Fruit fly (Drosophila melanogaster) whole organism, embryonic: ENCODE measurements around the gene CG4991.

Experiments used
- Abd-B ChIP-seq: fragments of 200-800 bp; sonication (Bioruptor generic); optimal IDR thresholded peaks from 2 replicates; lab custom pipeline; 2018; ENCODE audit warnings: missing biosample characterization, mild to moderate bottlenecking, missing genetic modification characterization, moderate library complexity
- Atf-2 ChIP-seq: fragments of 200-800 bp; sonication (Bioruptor generic); optimal IDR thresholded peaks from 2 replicates; lab custom pipeline; 2016; ENCODE audit warnings: missing biosample characterization, missing genetic modification characterization
- CG10267 ChIP-seq: fragments of 200-800 bp; sonication (Bioruptor generic); optimal IDR thresholded peaks from 2 replicates; lab custom pipeline; 2018; ENCODE audit warnings: missing biosample characterization, mild to moderate bottlenecking, missing genetic modification characterization, moderate library complexity
- CG10321 ChIP-seq: fragments of 200-800 bp; sonication (Bioruptor generic); IDR thresholded peaks from 2 replicates; pipeline ENCODE4 v1.3.6; 2022; ENCODE audit warnings: missing biosample characterization, missing genetic modification characterization
- CG10959 ChIP-seq: fragments of 200-800 bp; sonication (Bioruptor generic); IDR thresholded peaks from 2 replicates; pipeline ENCODE4 v1.3.6; 2022; ENCODE audit warnings: missing biosample characterization, missing genetic modification characterization
- CG12071 ChIP-seq: fragments of 200-800 bp; sonication (Bioruptor generic); optimal IDR thresholded peaks from 3 replicates; lab custom pipeline; 2018; ENCODE audit warnings: missing biosample characterization, mild to moderate bottlenecking, missing genetic modification characterization
- CG12299 ChIP-seq: fragments of 200-800 bp; sonication (Bioruptor generic); optimal IDR thresholded peaks from 2 replicates; lab custom pipeline; 2018; ENCODE audit warnings: missing biosample characterization, mild to moderate bottlenecking, missing genetic modification characterization
- CG12391 ChIP-seq: fragments of 200-800 bp; sonication (Bioruptor generic); optimal IDR thresholded peaks from 3 replicates; lab custom pipeline; 2018; ENCODE audit warnings: missing biosample characterization, mild to moderate bottlenecking, missing genetic modification characterization, moderate library complexity
- CG12769 ChIP-seq: fragments of 200-800 bp; sonication (Bioruptor generic); optimal IDR thresholded peaks from 2 replicates; lab custom pipeline; 2019; ENCODE audit warnings: missing biosample characterization, mild to moderate bottlenecking, missing genetic modification characterization, moderate library complexity
- CG12942 ChIP-seq: fragments of 200-800 bp; sonication (Bioruptor generic); optimal IDR thresholded peaks from 3 replicates; lab custom pipeline; 2016; ENCODE audit warnings: missing biosample characterization, missing genetic modification characterization
- CG16813 ChIP-seq: fragments of 200-800 bp; sonication (Bioruptor generic); IDR thresholded peaks from 3 replicates; pipeline ENCODE4 v1.3.6; 2022; ENCODE audit warnings: missing biosample characterization, missing genetic modification characterization; ENCODE audit not compliant: partially characterized antibody
- CG17568 ChIP-seq: fragments of 200-800 bp; sonication (Bioruptor generic); optimal IDR thresholded peaks from 2 replicates; lab custom pipeline; 2018; ENCODE audit warnings: missing biosample characterization, mild to moderate bottlenecking, missing genetic modification characterization, moderate library complexity
- CG1832 ChIP-seq: fragments of 200-800 bp; sonication (Bioruptor generic); optimal IDR thresholded peaks from 2 replicates; lab custom pipeline; 2017; ENCODE audit warnings: missing biosample characterization, mild to moderate bottlenecking, missing genetic modification characterization, inconsistent platforms
- CG18619 ChIP-seq: fragments of 200-800 bp; sonication (Bioruptor generic); optimal IDR thresholded peaks from 3 replicates; lab custom pipeline; 2017; ENCODE audit warnings: missing biosample characterization, mild to moderate bottlenecking, missing genetic modification characterization
- CG30403 ChIP-seq: fragments of 200-800 bp; sonication (Bioruptor generic); optimal IDR thresholded peaks from 3 replicates; lab custom pipeline; 2016; ENCODE audit warnings: missing biosample characterization, missing genetic modification characterization
- CG3407 ChIP-seq: fragments of 200-800 bp; sonication (Bioruptor generic); optimal IDR thresholded peaks from 2 replicates; lab custom pipeline; 2018; ENCODE audit warnings: missing biosample characterization, mild to moderate bottlenecking, missing genetic modification characterization
- CG3847 ChIP-seq: fragments of 200-800 bp; sonication (Bioruptor generic); IDR thresholded peaks from 2 replicates; pipeline ENCODE4 v1.3.6; 2022; ENCODE audit warnings: missing biosample characterization, missing genetic modification characterization
- CG4820 ChIP-seq: fragments of 200-800 bp; sonication (Bioruptor generic); optimal IDR thresholded peaks from 3 replicates; lab custom pipeline; 2016; ENCODE audit warnings: missing biosample characterization, missing genetic modification characterization
- CG5245 ChIP-seq: fragments of 200-800 bp; sonication (Bioruptor generic); optimal IDR thresholded peaks from 3 replicates; lab custom pipeline; 2016; ENCODE audit warnings: missing biosample characterization, missing genetic modification characterization
- CG7271 ChIP-seq: fragments of 200-800 bp; sonication (Bioruptor generic); optimal IDR thresholded peaks from 2 replicates; lab custom pipeline; 2018; ENCODE audit warnings: missing biosample characterization, mild to moderate bottlenecking, missing genetic modification characterization, moderate library complexity
- CG7987 ChIP-seq: fragments of 200-800 bp; sonication (Bioruptor generic); optimal IDR thresholded peaks from 2 replicates; lab custom pipeline; 2018; ENCODE audit warnings: missing biosample characterization, mild to moderate bottlenecking, missing genetic modification characterization, moderate library complexity
- CG8089 ChIP-seq: fragments of 200-800 bp; sonication (Bioruptor generic); optimal IDR thresholded peaks from 3 replicates; lab custom pipeline; 2016; ENCODE audit warnings: missing biosample characterization, missing genetic modification characterization
- Dfd ChIP-seq, 2 experiments: fragments of >200 bp; optimal IDR thresholded peaks; 2 replicates each; lab custom pipeline; 2017; ENCODE audit warnings: missing biosample characterization in 2 of 2, missing genetic modification characterization in 2 of 2
- Dip2 ChIP-seq: fragments of 200-800 bp; sonication (Bioruptor generic); IDR thresholded peaks from 2 replicates; pipeline ENCODE4 v1.3.6; 2022; ENCODE audit warnings: missing biosample characterization, missing genetic modification characterization
- E2f2 ChIP-seq: fragments of 200-800 bp; sonication (Bioruptor generic); IDR thresholded peaks from 2 replicates; pipeline ENCODE4 v1.3.6; 2022; ENCODE audit warnings: missing biosample characterization, missing genetic modification characterization
- Ets65A ChIP-seq: fragments of 200-800 bp; sonication (Bioruptor generic); peaks from one replicate; lab custom pipeline; 2016; ENCODE audit warnings: missing biosample characterization, missing genetic modification characterization
- MTF-1 ChIP-seq: fragments of 200-800 bp; sonication (Bioruptor generic); optimal IDR thresholded peaks from 2 replicates; lab custom pipeline; 2018; ENCODE audit warnings: missing biosample characterization, mild to moderate bottlenecking, missing genetic modification characterization, borderline replicate concordance
- Usf ChIP-seq: fragments of 200-800 bp; sonication (Bioruptor generic); optimal IDR thresholded peaks from 2 replicates; lab custom pipeline; 2017; ENCODE audit warnings: missing genotype, missing biosample characterization, missing genetic modification characterization
- Xbp1 ChIP-seq: fragments of 200-800 bp; sonication (Bioruptor generic); optimal IDR thresholded peaks from 3 replicates; lab custom pipeline; 2016; ENCODE audit warnings: missing biosample characterization, mild to moderate bottlenecking, missing genetic modification characterization
- az2 ChIP-seq: fragments of 200-800 bp; sonication (Bioruptor generic); optimal IDR thresholded peaks from 3 replicates; lab custom pipeline; 2016; ENCODE audit warnings: missing biosample characterization, missing genetic modification characterization
- bbx ChIP-seq: fragments of 200-800 bp; sonication (Bioruptor generic); IDR thresholded peaks from 2 replicates; pipeline ENCODE4 v1.3.6; 2022; ENCODE audit warnings: missing biosample characterization, missing genetic modification characterization; ENCODE audit not compliant: partially characterized antibody
- crol ChIP-seq: fragments of 200-800 bp; sonication (Bioruptor generic); IDR thresholded peaks from 2 replicates; pipeline ENCODE4 v1.3.6; 2022; ENCODE audit warnings: missing biosample characterization, missing genetic modification characterization
- dysf ChIP-seq: fragments of 200-800 bp; sonication (Bioruptor generic); IDR thresholded peaks from 3 replicates; pipeline ENCODE4 v1.3.6; 2022; ENCODE audit warnings: missing biosample characterization, missing genetic modification characterization
- en ChIP-seq: fragments of 200-800 bp; sonication (Bioruptor generic); optimal IDR thresholded peaks from 2 replicates; lab custom pipeline; 2016; ENCODE audit warnings: missing biosample characterization, missing genetic modification characterization
- eve ChIP-seq, 2 experiments: fragments of >200 bp; optimal IDR thresholded peaks; 2 replicates each; lab custom pipeline; 2017; ENCODE audit warnings: missing biosample characterization in 2 of 2, missing genetic modification characterization in 2 of 2
- eyg ChIP-seq: fragments of 200-800 bp; sonication (Bioruptor generic); optimal IDR thresholded peaks from 3 replicates; lab custom pipeline; 2016; ENCODE audit warnings: missing biosample characterization, missing genetic modification characterization
- gfzf ChIP-seq: fragments of 200-800 bp; sonication (Bioruptor generic); optimal IDR thresholded peaks from 2 replicates; lab custom pipeline; 2016; ENCODE audit warnings: missing biosample characterization, mild to moderate bottlenecking, missing genetic modification characterization, moderate library complexity
- h ChIP-seq: fragments of >200 bp; optimal IDR thresholded peaks from 2 replicates; lab custom pipeline; 2017
- kah ChIP-seq: fragments of 200-800 bp; sonication (Bioruptor generic); optimal IDR thresholded peaks from 2 replicates; lab custom pipeline; 2018; ENCODE audit warnings: missing biosample characterization, mild to moderate bottlenecking, missing genetic modification characterization
- nau ChIP-seq: fragments of 200-800 bp; sonication (Bioruptor generic); optimal IDR thresholded peaks from 3 replicates; lab custom pipeline; 2017; ENCODE audit warnings: missing biosample characterization, mild to moderate bottlenecking, missing genetic modification characterization, missing genetic modification reagents
- odd ChIP-seq: fragments of 200-800 bp; sonication (Bioruptor generic); optimal IDR thresholded peaks from 2 replicates; lab custom pipeline; 2017; ENCODE audit warnings: missing biosample characterization, mild to moderate bottlenecking, missing genetic modification characterization
- psq ChIP-seq: fragments of 200-800 bp; sonication (Bioruptor generic); optimal IDR thresholded peaks from 2 replicates; lab custom pipeline; 2017; ENCODE audit warnings: missing biosample characterization, missing genetic modification characterization
- ranshi ChIP-seq: fragments of 200-800 bp; sonication (Bioruptor generic); IDR thresholded peaks from 2 replicates; pipeline ENCODE4 v1.3.6; 2022; ENCODE audit warnings: missing biosample characterization, missing genetic modification characterization
- ro ChIP-seq: fragments of 200-800 bp; sonication (Bioruptor generic); IDR thresholded peaks from 2 replicates; pipeline ENCODE4 v1.3.6; 2022; ENCODE audit warnings: missing biosample characterization, missing genetic modification characterization
- sim ChIP-seq: fragments of 200-800 bp; sonication (Bioruptor generic); IDR thresholded peaks from 2 replicates; pipeline ENCODE4 v1.3.6; 2022; ENCODE audit warnings: missing biosample characterization, missing genetic modification characterization
- sima ChIP-seq: fragments of 200-800 bp; sonication (Bioruptor generic); optimal IDR thresholded peaks from 2 replicates; lab custom pipeline; 2016; ENCODE audit warnings: missing biosample characterization, missing genetic modification characterization
- tll ChIP-seq, 2 experiments: fragments of 200-800 bp in 1 of 2; fragments of >200 bp in 1 of 2; sonication (Bioruptor generic) in 1 of 2; optimal IDR thresholded peaks; 2 replicates each; lab custom pipeline; 2017 to 2019; ENCODE audit warnings: missing biosample characterization in 2 of 2, missing genetic modification characterization in 2 of 2, mild to moderate bottlenecking in 1 of 2, moderate library complexity in 1 of 2
- tna ChIP-seq: fragments of 200-800 bp; sonication (Bioruptor generic); IDR thresholded peaks from 2 replicates; pipeline ENCODE4 v1.3.6; 2022; ENCODE audit warnings: missing biosample characterization, missing genetic modification characterization; ENCODE audit not compliant: partially characterized antibody
- vvl ChIP-seq: fragments of 200-800 bp; sonication (Bioruptor generic); IDR thresholded peaks from 2 replicates; pipeline ENCODE4 v1.3.6; 2022; ENCODE audit warnings: missing biosample characterization, missing genetic modification characterization

CG4991 gene

DNA sequence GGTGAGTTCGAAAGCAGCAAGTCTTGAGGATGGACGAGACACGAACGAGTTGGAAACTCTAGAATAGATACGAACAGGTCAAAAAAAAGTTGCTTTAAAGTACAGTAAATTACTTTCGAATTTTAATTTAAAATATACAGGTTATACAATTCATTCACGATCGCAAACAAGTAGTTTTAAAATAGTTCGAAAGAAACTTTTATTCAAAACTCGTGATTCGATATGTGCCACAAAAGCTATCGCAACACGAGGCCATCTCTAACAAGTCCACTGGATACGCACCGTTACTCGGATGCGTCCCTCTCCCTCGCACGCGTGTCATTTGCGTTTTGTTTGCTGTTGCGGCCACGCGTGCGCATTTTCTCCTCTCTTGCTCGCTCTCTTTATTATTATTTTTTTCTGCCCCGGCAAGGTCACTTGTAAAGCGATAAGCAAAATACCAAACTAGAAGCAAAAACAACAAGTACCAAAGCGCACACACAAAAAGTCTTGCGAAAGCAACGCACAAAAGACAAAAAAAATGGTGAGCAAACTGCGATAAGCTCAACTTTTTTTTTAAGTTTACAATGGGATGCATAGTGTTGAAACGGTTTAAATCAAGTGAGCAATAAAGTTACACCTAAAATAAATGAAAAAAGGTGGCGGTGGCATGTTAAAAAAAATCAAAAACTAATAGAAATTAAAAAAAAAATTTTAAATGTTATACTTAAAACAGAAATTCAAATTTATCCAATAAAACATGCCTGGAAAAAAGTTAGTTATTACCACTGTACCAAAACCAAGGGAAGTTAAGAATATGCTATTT lies 33.6 kb downstream of the CG4991 start (continued):
- TF ChIP-seq en (GFP tag; lab: Kevin White, UChicago) (no peak), eve (GFP tag; optimal IDR thresholded peaks at IDR 0.05; lab: Kevin White, UChicago) (peak in 1 of 2 experiments; percentile 63), gfzf (GFP tag; lab: Kevin White, UChicago) (no peak), kah (peak; percentile 62), dysf (GFP tag; lab: Robert Waterston, UW) (peak; percentile 82), Abd-B (GFP tag; lab: Kevin White, UChicago) (peak; percentile 45), Xbp1 (GFP tag; lab: Kevin White, UChicago) (peak; percentile 43), nau (GFP tag; lab: Kevin White, UChicago) (peak; percentile 18), tll (GFP tag; optimal IDR thresholded peaks at IDR 0.05; lab: Kevin White, UChicago) (peak in 1 of 2 experiments; percentile 13), CG12071 (GFP tag; lab: Kevin White, UChicago) (no peak), CG8089 (GFP tag; lab: Kevin White, UChicago) (no peak), CG10267 (peak; percentile 42), CG3407 (GFP tag; lab: Kevin White, UChicago) (no peak), CG1832 (GFP tag; lab: Kevin White, UChicago) (peak; percentile 75), crol (GFP tag; lab: Robert Waterston, UW) (0 out of 2 replicates have a peak, but pooled peaks have one; percentile 40), CG12391 (tag; lab: Kevin White, UChicago) (peak; percentile 47), ro (GFP tag; lab: Robert Waterston, UW) (no peak), CG10321 (GFP tag; lab: Robert Waterston, UW) (0 out of 2 replicates have a peak, but pooled peaks have one; percentile 30), CG10959 (GFP tag; lab: Robert Waterston, UW) (no peak), MTF-1 (GFP tag; lab: Kevin White, UChicago) (peak; percentile 34), CG12942 (GFP tag; lab: Kevin White, UChicago) (no peak), Atf-2 (GFP tag; lab: Kevin White, UChicago) (no peak), CG12769 (peak; percentile 54), vvl (peak; percentile 77), tna (GFP tag; lab: Robert Waterston, UW) (peak; percentile 69), eyg (GFP tag; lab: Kevin White, UChicago) (peak; percentile 21), sim (GFP tag; lab: Robert Waterston, UW) (no peak), CG16813 (GFP tag; lab: Robert Waterston, UW) (peak; percentile 94), psq (GFP tag; lab: Kevin White, UChicago) (no peak), CG30403 (GFP tag; lab: Kevin White, UChicago) (peak; percentile 32), az2 (GFP tag; lab: Kevin White, UChicago) (peak; percentile 32), CG3847 (peak; percentile 38), CG7271 (no peak), Usf (GFP tag; lab: Kevin White, UChicago) (no peak), CG5245 (peak; percentile 11), sima (GFP tag; lab: Kevin White, UChicago) (no peak), Dfd (GFP tag; optimal IDR thresholded peaks at IDR 0.05; lab: Kevin White, UChicago) (no peak), h (no peak), CG17568 (GFP tag; lab: Kevin White, UChicago) (peak; percentile 70), Dip2 (no peak), CG7987 (GFP tag; lab: Kevin White, UChicago) (no peak), CG18619 (GFP tag; lab: Kevin White, UChicago) (peak; percentile 27), bbx (GFP tag; lab: Robert Waterston, UW) (peak; percentile 92), ranshi (GFP tag; lab: Robert Waterston, UW) (peak; percentile 68), Ets65A (GFP tag; lab: Kevin White, UChicago) (peak; percentile 4), CG4820 (GFP tag; lab: Kevin White, UChicago) (peak; percentile 27), CG12299 (tag; lab: Kevin White, UChicago) (no peak), E2f2 (GFP tag; lab: Robert Waterston, UW) (no peak; the same call in none of the 2 replicates), odd (GFP tag; lab: Kevin White, UChicago) (peak; percentile 17)
